Worm (Caenorhabditis elegans) whole organism, midembryonic: Measurements from ENCODE around the gene fbxa-31.
"Not testable (repeated sequence)": the region's sequence is repeated elsewhere in the genome, so short reads cannot be mapped to it uniquely, and the experiment has no call there.

Experiments
- cog-1 ChIP-seq: sonication (generic microtip); optimal IDR thresholded peaks from 2 replicates; lab custom pipeline; 2016; ENCODE audit warnings: missing genetic modification characterization, missing compliant biosample characterization
- flt-1 ChIP-seq: fragments of 200-800 bp; sonication (Bioruptor generic); IDR thresholded peaks from 2 replicates; pipeline ENCODE4 v1.3.6; 2022; ENCODE audit warnings: missing genetic modification characterization, missing compliant biosample characterization
- klf-2 ChIP-seq: fragments of 200-800 bp; sonication (Bioruptor generic); conservative IDR thresholded peaks from 2 replicates; pipeline ENCODE4 v1.3.6; 2022; ENCODE audit warnings: missing genetic modification reagents, missing genetic modification characterization, missing compliant biosample characterization
- med-1 ChIP-seq: sonication (generic microtip); optimal IDR thresholded peaks from 2 replicates; lab custom pipeline; 2017; ENCODE audit warnings: missing genetic modification characterization, mild to moderate bottlenecking, missing compliant biosample characterization, antibody characterized with exemption, missing genetic modification reagents; ENCODE audit not compliant: insufficient read depth
- ref-1 ChIP-seq: fragments of 200-800 bp; sonication (Bioruptor generic); conservative IDR thresholded peaks from 2 replicates; pipeline ENCODE4 v1.3.6; 2022; ENCODE audit warnings: missing genetic modification reagents, missing genetic modification characterization, missing compliant biosample characterization
- ztf-29 ChIP-seq: fragments of 200-800 bp; sonication (Bioruptor generic); IDR thresholded peaks from 2 replicates; pipeline ENCODE4 v1.3.6; 2022; ENCODE audit warnings: missing genetic modification reagents, missing genetic modification characterization, missing compliant biosample characterization

DNA sequence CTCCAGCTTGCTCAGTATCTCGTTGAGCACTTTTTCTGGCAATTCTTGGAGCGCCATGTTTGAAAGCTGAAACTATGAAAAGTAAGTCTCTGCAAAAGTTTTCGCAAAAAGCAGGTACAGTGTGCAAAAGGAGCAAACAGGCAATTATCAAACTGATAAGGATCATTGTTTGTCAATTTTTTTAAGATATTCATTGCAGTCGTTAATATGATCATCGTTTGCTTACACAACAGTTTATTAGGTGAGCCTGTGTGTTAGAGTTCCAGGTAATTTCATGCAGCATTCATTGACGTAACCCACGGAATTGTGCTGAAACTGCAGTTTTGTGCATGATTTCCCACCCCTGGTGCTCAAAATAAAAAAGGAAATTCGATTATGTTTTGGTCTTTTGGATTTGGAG is 4.4 kb downstream of the fbxa-31 start, which contains the start of gene fbxa-151:
- not testable (repeated sequence) for TF ChIP-seq ref-1; flt-1 (GFP tag; lab: Robert Waterston, UW); ztf-29 (GFP tag; lab: Robert Waterston, UW); klf-2 (GFP tag; lab: Robert Waterston, UW); cog-1 (tag; lab: Kevin White, UChicago); med-1 (GFP tag; lab: Kevin White, UChicago)
